Worm (Caenorhabditis elegans): ENCODE measurements around the gene acox-3.
"Not testable (repeated sequence)": the region's sequence is repeated elsewhere in the genome, so short reads cannot be mapped to it uniquely, and the experiment has no call there.

The acox-3 gene

DNA sequence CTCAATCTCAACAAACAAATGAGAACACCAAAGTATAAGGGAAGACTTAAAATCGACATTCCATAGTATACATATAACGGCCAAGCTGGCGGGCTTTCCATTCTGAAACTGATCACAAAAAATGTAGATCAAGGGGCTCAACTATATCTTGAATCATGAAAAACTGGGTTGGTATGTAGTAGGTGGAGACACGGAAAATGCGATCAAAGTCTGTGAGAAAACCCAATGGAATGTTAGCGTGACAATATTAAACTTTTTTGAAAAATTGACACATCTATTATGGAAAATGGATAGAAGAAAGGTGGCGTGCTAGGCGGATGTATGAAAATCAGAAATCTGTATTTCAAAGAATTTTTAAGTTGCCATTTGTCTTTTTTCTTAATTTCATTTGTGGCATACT is 15.0 kb upstream of the acox-3 start, which contains the start of gene srv-28:
Gene srv-28 (minus strand): TSS at position 101 of the 400 bp plus-strand sequence.
- TF ChIP-seq snpc-4 (tag; optimal IDR thresholded peaks at IDR 0.05) (no peak), tbx-8 (GFP tag; optimal IDR thresholded peaks at IDR 0.05) (no peak), sptf-1 (tag; optimal IDR thresholded peaks at IDR 0.05) (no peak), mep-1 (tag; optimal IDR thresholded peaks at IDR 0.05) (no peak), drap-1 (GFP tag; optimal IDR thresholded peaks at IDR 0.05) (no peak), elt-1 (tag; optimal IDR thresholded peaks at IDR 0.05; ENCODE audit: borderline replicate concordance, insufficient read depth) (no peak), ceh-83 (GFP tag; optimal IDR thresholded peaks at IDR 0.05) (no peak), mls-2 (tag; optimal IDR thresholded peaks at IDR 0.05) (no peak), ceh-39 (tag; optimal IDR thresholded peaks at IDR 0.05) (no peak), hlh-1 (tag; optimal IDR thresholded peaks at IDR 0.05) (no peak), pha-4 (tag; optimal IDR thresholded peaks at IDR 0.05) (no peak), nhr-237 (tag; optimal IDR thresholded peaks at IDR 0.05) (no peak), nhr-2 (tag; optimal IDR thresholded peaks at IDR 0.05) (no peak), unc-39 (tag; optimal IDR thresholded peaks at IDR 0.05) (no peak), mab-5 (tag; optimal IDR thresholded peaks at IDR 0.05) (no peak), unc-62 (GFP tag; optimal IDR thresholded peaks at IDR 0.05) (no peak), cnd-1 (tag; optimal IDR thresholded peaks at IDR 0.05) (no peak), ceh-43 (GFP tag; optimal IDR thresholded peaks at IDR 0.05) (no peak), lsy-2 (tag; optimal IDR thresholded peaks at IDR 0.05) (no peak)

DNA sequence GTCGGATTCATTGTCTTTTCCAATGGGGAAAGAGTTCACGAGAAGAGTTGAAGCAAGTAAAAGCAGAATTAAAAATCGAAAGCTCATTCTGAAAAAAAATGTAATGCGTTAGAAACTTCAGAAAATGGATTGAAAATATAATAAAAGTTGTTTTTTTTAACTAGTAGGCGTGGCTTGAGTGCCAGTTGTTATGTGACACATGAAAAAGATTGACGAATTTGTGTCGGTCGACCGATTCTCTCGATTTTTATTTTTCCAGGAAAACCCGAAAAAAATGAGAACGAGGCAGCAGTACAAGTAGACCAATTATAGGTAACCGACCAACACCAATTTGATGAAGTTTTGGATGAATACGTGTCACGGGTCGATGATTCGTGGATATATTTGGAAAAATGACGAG is 11.4 kb upstream of the acox-3 start, which contains the start of gene nlp-16:
Gene nlp-16 (minus strand): TSS at position 101 of the 400 bp plus-strand sequence.
- TF ChIP-seq ceh-83 (GFP tag; optimal IDR thresholded peaks at IDR 0.05) (no peak), lin-13 (tag; optimal IDR thresholded peaks at IDR 0.05) (no peak), ceh-39 (tag; optimal IDR thresholded peaks at IDR 0.05) (no peak), cnd-1 (tag; optimal IDR thresholded peaks at IDR 0.05) (no peak), nhr-12 (tag; optimal IDR thresholded peaks at IDR 0.05) (no peak)

DNA sequence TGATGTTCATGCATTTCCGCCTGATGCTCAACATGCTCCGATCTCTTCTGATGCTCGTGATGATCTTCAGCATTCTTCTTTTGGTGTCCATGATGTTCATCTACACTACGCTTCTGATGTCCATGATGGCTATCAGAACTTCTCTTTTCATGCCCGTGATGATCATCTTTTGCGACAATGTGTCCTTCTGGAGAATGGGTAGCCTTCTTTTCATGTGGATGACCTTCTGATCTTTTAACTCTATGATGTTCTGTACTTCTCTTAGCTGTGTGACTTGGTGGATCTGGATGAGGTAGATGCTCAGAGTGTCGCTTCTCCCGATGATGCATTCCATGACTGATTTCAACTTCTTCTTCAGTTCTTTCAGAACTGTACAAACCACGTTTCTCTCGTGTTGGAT is 10.7 kb upstream of the acox-3 start:
- TF ChIP-seq ceh-83 (GFP tag; optimal IDR thresholded peaks at IDR 0.05), result no peak

DNA sequence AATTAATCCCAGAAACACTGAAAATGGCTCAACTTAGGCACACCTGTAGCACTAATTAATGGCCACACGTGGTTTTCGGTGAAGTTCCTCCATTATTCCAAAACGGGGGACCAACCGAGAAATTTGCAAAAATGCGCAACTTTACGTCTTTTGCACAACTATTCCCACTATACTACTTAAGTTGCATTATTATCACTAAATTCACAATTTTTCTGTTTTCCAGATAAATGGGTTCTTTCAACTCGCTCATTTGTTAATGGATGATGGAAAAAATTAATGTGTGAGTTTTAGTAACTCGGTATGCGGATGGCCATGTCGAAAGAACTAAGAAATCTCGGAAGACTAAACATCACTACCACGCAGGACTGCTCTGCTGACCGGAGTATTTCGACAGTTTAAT is 6.3 kb upstream of the acox-3 start, which contains the start of gene T13A10.64:
Gene T13A10.64 (plus strand): TSS at position 301 of the 400 bp plus-strand sequence.
- TF ChIP-seq nhr-237 (tag; optimal IDR thresholded peaks at IDR 0.05) (no peak), sem-2 (GFP tag; optimal IDR thresholded peaks at IDR 0.05) (no peak), elt-1 (tag; optimal IDR thresholded peaks at IDR 0.05; ENCODE audit: borderline replicate concordance, insufficient read depth) (no peak), hlh-1 (tag; optimal IDR thresholded peaks at IDR 0.05) (no peak), flh-1 (GFP tag; optimal IDR thresholded peaks at IDR 0.05) (no peak), pha-4 (tag; optimal IDR thresholded peaks at IDR 0.05) (no peak), tbx-8 (GFP tag; optimal IDR thresholded peaks at IDR 0.05) (no peak), zip-8 (tag; optimal IDR thresholded peaks at IDR 0.05) (no peak), drap-1 (GFP tag; optimal IDR thresholded peaks at IDR 0.05) (no peak), ztf-11 (tag; optimal IDR thresholded peaks at IDR 0.05) (no peak), blmp-1 (tag; optimal IDR thresholded peaks at IDR 0.05) (no peak), sptf-1 (tag; optimal IDR thresholded peaks at IDR 0.05) (no peak), ces-1 (GFP tag; optimal IDR thresholded peaks at IDR 0.05) (no peak), lsy-2 (tag; optimal IDR thresholded peaks at IDR 0.05) (no peak), nhr-2 (tag; optimal IDR thresholded peaks at IDR 0.05) (no peak), elt-3 (tag; optimal IDR thresholded peaks at IDR 0.05) (no peak), lin-13 (tag; optimal IDR thresholded peaks at IDR 0.05) (no peak), M03D4.4 (tag; optimal IDR thresholded peaks at IDR 0.05) (no peak)

DNA sequence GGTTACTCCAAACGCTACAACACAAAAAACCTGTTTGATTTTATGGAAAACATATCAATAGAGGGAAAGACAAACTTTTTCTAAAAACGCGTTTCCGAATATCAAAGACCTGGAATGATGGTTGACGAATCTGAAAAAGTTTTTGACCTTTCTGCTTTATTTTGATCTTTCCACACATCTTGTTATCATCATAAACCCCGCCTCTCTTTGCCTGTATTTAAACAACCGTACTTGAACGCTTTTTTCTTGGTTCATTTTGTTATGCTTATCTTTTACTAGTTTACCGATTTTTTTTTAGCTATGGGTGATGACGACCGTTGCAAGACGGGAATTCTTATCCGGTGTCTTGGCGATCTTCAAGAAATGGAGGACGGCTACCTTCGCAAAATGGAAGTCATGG is 4.7 kb upstream of the acox-3 start, which contains the start of gene T13A10.2:
Gene T13A10.2 (plus strand): TSS at position 301 of the 400 bp plus-strand sequence.
- TF ChIP-seq hlh-1 (tag; optimal IDR thresholded peaks at IDR 0.05); drap-1 (GFP tag; optimal IDR thresholded peaks at IDR 0.05); lsy-2 (tag; optimal IDR thresholded peaks at IDR 0.05): not testable (repeated sequence)

DNA sequence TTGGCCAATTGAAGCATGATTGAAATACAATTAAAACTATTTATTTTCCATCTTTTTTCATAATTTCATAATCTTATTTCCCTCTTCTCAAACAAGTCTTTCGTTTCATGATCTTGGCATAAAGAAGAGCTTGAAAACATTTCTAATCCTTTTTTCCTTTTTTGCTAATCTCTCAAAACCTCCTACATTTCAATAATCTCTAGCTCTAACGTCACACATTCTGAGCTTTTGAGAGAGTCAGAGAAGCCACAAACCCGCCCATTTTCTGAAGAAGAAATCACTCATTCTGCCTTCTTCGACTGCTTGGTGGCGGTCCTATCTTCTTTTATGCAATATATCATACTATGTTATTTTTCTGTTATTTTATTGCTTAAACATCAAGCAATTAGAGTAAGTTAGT is 1.3 kb upstream of the acox-3 start, which contains the start of gene F58F9.1:
Gene F58F9.1 (plus strand): TSS at position 251 of the 400 bp plus-strand sequence.
- TF ChIP-seq drap-1 (GFP tag; optimal IDR thresholded peaks at IDR 0.05), result no peak
- TF ChIP-seq elt-3 (tag; optimal IDR thresholded peaks at IDR 0.05), result no peak
- peak; percentile 24 for TF ChIP-seq ces-1 (GFP tag; optimal IDR thresholded peaks at IDR 0.05)
